Fruit fly (Drosophila melanogaster) S2 (cell line): ENCODE data around the gene CG13299.

Experiments used
- CG8478 ChIP-seq: fragments of >200 bp; optimal IDR thresholded peaks from 2 replicates; lab custom pipeline; 2018
- CTCF ChIP-seq, 2 experiments: fragments of >200 bp; optimal IDR thresholded peaks; 2 replicates each; lab custom pipeline; 2018

- TF ChIP-seq CTCF (optimal IDR thresholded peaks at IDR 0.05; lab: Kevin White, UChicago) (no peak), CG8478 (lab: Kevin White, UChicago) (no peak)
These were observed 21.6 kb upstream of the CG13299 start for dm6 chr3L:6253730-6254129.
